Fruit fly (Drosophila melanogaster): ENCODE results near the gene CG8870.

DNA sequence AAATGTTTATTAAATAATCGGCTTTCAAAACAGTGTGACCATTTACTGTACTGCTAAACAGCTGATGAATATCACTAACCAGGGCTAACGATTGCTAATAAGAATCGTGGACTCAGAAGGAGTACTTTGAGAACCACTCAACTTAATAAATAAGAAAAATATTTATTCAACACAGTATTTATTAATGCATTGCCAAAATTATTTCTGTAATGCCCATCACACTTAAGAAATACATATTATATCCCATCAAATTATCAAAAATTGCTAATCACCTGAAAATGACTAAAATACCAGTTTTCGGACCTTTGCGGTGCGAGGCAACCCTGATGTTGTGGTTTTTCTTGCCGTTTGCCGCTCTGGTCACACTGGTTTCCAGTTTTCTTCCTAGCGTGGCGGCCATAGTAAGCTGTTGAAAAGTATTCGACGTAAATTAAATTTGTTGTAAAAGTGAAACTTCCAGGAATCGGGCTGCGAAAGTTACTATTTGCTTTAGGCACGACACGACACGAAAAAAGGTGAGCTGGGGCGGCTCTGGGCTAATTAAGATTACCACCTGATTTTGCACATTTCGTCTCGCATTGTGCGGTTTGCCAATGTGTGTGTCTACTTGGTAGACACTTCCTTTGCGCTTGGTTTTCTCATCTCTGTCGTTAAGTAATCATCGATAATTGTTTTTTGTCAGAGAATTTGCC lies 2.2 kb downstream of the CG8870 start, which contains the start of the genes mRpS21 and Droj2:
- TF ChIP-seq CTCF (optimal IDR thresholded peaks at IDR 0.05) (no peak), CG8478 (optimal IDR thresholded peaks at IDR 0.05) (no peak)

All from S2 (cell line).